Worm (Caenorhabditis elegans) whole organism, midembryonic: ENCODE measurements around the gene R155.3.

Experiments used
- flt-1 ChIP-seq: fragments of 200-800 bp; sonication (Bioruptor generic); IDR thresholded peaks from 2 replicates; pipeline ENCODE4 v1.3.6; 2022; ENCODE audit warnings: missing genetic modification characterization, missing compliant biosample characterization
- med-1 ChIP-seq: sonication (generic microtip); optimal IDR thresholded peaks from 2 replicates; lab custom pipeline; 2017; ENCODE audit warnings: missing genetic modification characterization, mild to moderate bottlenecking, missing compliant biosample characterization, antibody characterized with exemption, missing genetic modification reagents; ENCODE audit not compliant: insufficient read depth
- ztf-29 ChIP-seq: fragments of 200-800 bp; sonication (Bioruptor generic); IDR thresholded peaks from 2 replicates; pipeline ENCODE4 v1.3.6; 2022; ENCODE audit warnings: missing genetic modification reagents, missing genetic modification characterization, missing compliant biosample characterization

DNA sequence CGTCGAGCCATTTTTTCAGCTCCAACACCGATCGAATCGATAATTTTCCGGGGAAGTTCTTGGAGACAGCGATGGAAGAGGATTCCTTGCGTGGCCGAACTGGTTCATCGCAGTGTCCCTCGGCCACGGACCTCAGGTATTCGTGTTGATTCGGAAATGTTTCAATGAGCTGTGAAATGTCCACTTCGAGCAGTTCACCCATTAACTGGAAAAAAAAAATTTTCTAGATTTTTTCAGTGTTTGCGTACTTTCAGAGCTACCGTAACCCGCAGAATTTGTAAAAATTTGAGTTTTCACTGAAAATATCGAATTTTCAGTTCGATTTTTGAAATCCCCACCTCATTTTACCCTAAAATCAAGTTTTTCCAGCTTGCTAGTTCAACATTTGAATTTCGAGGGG is 28.7 kb downstream of the R155.3 start:
- TF ChIP-seq flt-1 (GFP tag; lab: Robert Waterston, UW) (no peak), ztf-29 (no peak), med-1 (GFP tag; lab: Kevin White, UChicago) (no peak)
